Fruit fly (Drosophila melanogaster) whole organism, prepupa: Measurements from ENCODE around the gene CG13810.

Source experiments
- Blimp-1 ChIP-seq: fragments of 200-800 bp; sonication (Bioruptor generic); optimal IDR thresholded peaks from 3 replicates; lab custom pipeline; 2017; ENCODE audit warnings: missing biosample characterization, missing genetic modification characterization, mild to moderate bottlenecking, moderate library complexity, missing genetic modification reagents
- CG10631 ChIP-seq: fragments of 200-800 bp; sonication (Bioruptor generic); optimal IDR thresholded peaks from 2 replicates; lab custom pipeline; 2016; ENCODE audit warnings: missing biosample characterization, missing genetic modification characterization
- CG10669 ChIP-seq: fragments of 200-800 bp; sonication (Bioruptor generic); optimal IDR thresholded peaks from 3 replicates; lab custom pipeline; 2018; ENCODE audit warnings: missing biosample characterization, mild to moderate bottlenecking, missing genetic modification characterization, moderate library complexity
- CG11294 ChIP-seq: fragments of 200-800 bp; sonication (Bioruptor generic); IDR thresholded peaks from 2 replicates; pipeline ENCODE4 v1.3.6; 2022; ENCODE audit warnings: missing biosample characterization, missing genetic modification characterization
- CG15336 ChIP-seq: fragments of 200-800 bp; sonication (Bioruptor generic); IDR thresholded peaks from 2 replicates; pipeline ENCODE4 v1.3.6; 2022; ENCODE audit warnings: missing biosample characterization, missing genetic modification characterization
- CG1621 ChIP-seq: fragments of 200-800 bp; sonication (Bioruptor generic); optimal IDR thresholded peaks from 3 replicates; lab custom pipeline; 2018; ENCODE audit warnings: missing biosample characterization, mild to moderate bottlenecking, missing genetic modification characterization
- CG16779 ChIP-seq: fragments of 200-800 bp; sonication (Bioruptor generic); optimal IDR thresholded peaks from 3 replicates; lab custom pipeline; 2017; ENCODE audit warnings: missing biosample characterization, mild to moderate bottlenecking, missing genetic modification characterization
- CG3032 ChIP-seq: fragments of 200-800 bp; optimal IDR thresholded peaks from 2 replicates; lab custom pipeline; 2019; ENCODE audit warnings: missing biosample characterization, mild to moderate bottlenecking, missing genetic modification characterization, moderate library complexity
- CG31627 ChIP-seq: fragments of 200-800 bp; sonication (Bioruptor generic); optimal IDR thresholded peaks from 3 replicates; lab custom pipeline; 2016; ENCODE audit warnings: missing biosample characterization, missing genetic modification characterization
- CG32006 ChIP-seq: fragments of 200-800 bp; sonication (Bioruptor generic); optimal IDR thresholded peaks from 3 replicates; lab custom pipeline; 2017; ENCODE audit warnings: missing biosample characterization, mild to moderate bottlenecking, missing genetic modification characterization
- CG3919 ChIP-seq: fragments of 200-800 bp; sonication (Bioruptor generic); optimal IDR thresholded peaks from 3 replicates; lab custom pipeline; 2016; ENCODE audit warnings: missing biosample characterization, missing genetic modification characterization
- CG4318 ChIP-seq: fragments of 200-800 bp; sonication (Bioruptor generic); optimal IDR thresholded peaks from 3 replicates; lab custom pipeline; 2017; ENCODE audit warnings: missing biosample characterization, mild to moderate bottlenecking, missing genetic modification characterization
- CG6163 ChIP-seq: fragments of 200-800 bp; sonication (Bioruptor generic); IDR thresholded peaks from 3 replicates; pipeline ENCODE4 v1.3.6; 2022; ENCODE audit warnings: missing biosample characterization, missing genetic modification characterization
- CG6792 ChIP-seq: fragments of 200-800 bp; sonication (Bioruptor generic); optimal IDR thresholded peaks from 3 replicates; lab custom pipeline; 2016; ENCODE audit warnings: missing biosample characterization, missing genetic modification characterization
- CG6808 ChIP-seq: fragments of 200-800 bp; sonication (Bioruptor generic); optimal IDR thresholded peaks from 3 replicates; lab custom pipeline; 2017; ENCODE audit warnings: missing biosample characterization, missing genetic modification characterization, mild to moderate bottlenecking, moderate library complexity, missing genetic modification reagents
- CG6854 ChIP-seq: fragments of 200-800 bp; sonication (Bioruptor generic); optimal IDR thresholded peaks from 2 replicates; lab custom pipeline; 2017; ENCODE audit warnings: missing biosample characterization, mild to moderate bottlenecking, missing genetic modification characterization
- CG7368 ChIP-seq: fragments of 200-800 bp; sonication (Bioruptor generic); optimal IDR thresholded peaks from 3 replicates; lab custom pipeline; 2016; ENCODE audit warnings: missing biosample characterization, missing genetic modification characterization
- CG8119 ChIP-seq: fragments of 200-800 bp; sonication (Bioruptor generic); IDR thresholded peaks from 3 replicates; pipeline ENCODE4 v1.3.6; 2022; ENCODE audit warnings: missing biosample characterization, missing genetic modification characterization
- CG8319 ChIP-seq: fragments of 200-800 bp; sonication (Bioruptor generic); optimal IDR thresholded peaks from 3 replicates; lab custom pipeline; 2016; ENCODE audit warnings: missing biosample characterization, missing genetic modification characterization
- CG8632 ChIP-seq: fragments of 200-800 bp; sonication (Bioruptor generic); optimal IDR thresholded peaks from 3 replicates; lab custom pipeline; 2016; ENCODE audit warnings: missing biosample characterization, missing genetic modification characterization
- CG9139 ChIP-seq: fragments of 200-800 bp; sonication (Bioruptor generic); optimal IDR thresholded peaks from 3 replicates; lab custom pipeline; 2017; ENCODE audit warnings: missing biosample characterization, mild to moderate bottlenecking, missing genetic modification characterization
- Eip75B ChIP-seq: fragments of 200-800 bp; sonication (Bioruptor generic); optimal IDR thresholded peaks from 3 replicates; lab custom pipeline; 2016; ENCODE audit warnings: missing biosample characterization, missing genetic modification characterization
- Eip78C ChIP-seq: fragments of 200-800 bp; sonication (Bioruptor generic); peaks from one replicate; lab custom pipeline; 2016; ENCODE audit warnings: missing biosample characterization, missing genetic modification characterization
- Ets96B ChIP-seq: fragments of 200-800 bp; optimal IDR thresholded peaks from 2 replicates; lab custom pipeline; 2019; ENCODE audit warnings: missing biosample characterization, mild to moderate bottlenecking, missing genetic modification characterization, moderate library complexity
- Gug ChIP-seq: fragments of 200-800 bp; sonication (Bioruptor generic); IDR thresholded peaks from 2 replicates; pipeline ENCODE4 v1.3.6; 2022; ENCODE audit warnings: missing biosample characterization, missing genetic modification characterization
- Hr38 ChIP-seq: sonication (Bioruptor generic); optimal IDR thresholded peaks from 2 replicates; lab custom pipeline; 2016; ENCODE audit warnings: missing biosample characterization, missing genetic modification characterization
- Hr39 ChIP-seq: fragments of 200-800 bp; sonication (Bioruptor generic); optimal IDR thresholded peaks from 2 replicates; lab custom pipeline; 2016; ENCODE audit warnings: missing biosample characterization, missing genetic modification characterization
- Hr4 ChIP-seq: fragments of 200-800 bp; sonication (Bioruptor generic); optimal IDR thresholded peaks from 3 replicates; lab custom pipeline; 2016; ENCODE audit warnings: missing biosample characterization, missing genetic modification characterization
- Lpt ChIP-seq: fragments of 200-800 bp; sonication (Bioruptor generic); optimal IDR thresholded peaks from 3 replicates; lab custom pipeline; 2016; ENCODE audit warnings: missing biosample characterization, missing genetic modification characterization
- Met ChIP-seq: fragments of 200-800 bp; sonication (Bioruptor generic); optimal IDR thresholded peaks from 3 replicates; lab custom pipeline; 2016; ENCODE audit warnings: missing biosample characterization, missing genetic modification characterization
- OdsH ChIP-seq: fragments of 200-800 bp; sonication (Bioruptor generic); optimal IDR thresholded peaks from 3 replicates; lab custom pipeline; 2016; ENCODE audit warnings: missing biosample characterization, missing genetic modification characterization
- Smox ChIP-seq: fragments of 200-800 bp; sonication (Bioruptor generic); optimal IDR thresholded peaks from 3 replicates; lab custom pipeline; 2016; ENCODE audit warnings: missing biosample characterization, missing genetic modification characterization
- Sox102F ChIP-seq: fragments of 200-800 bp; sonication (Bioruptor generic); optimal IDR thresholded peaks from 2 replicates; lab custom pipeline; 2016; ENCODE audit warnings: missing biosample characterization, mild to moderate bottlenecking, missing genetic modification characterization
- Sox14 ChIP-seq: fragments of 200-800 bp; sonication (Bioruptor generic); optimal IDR thresholded peaks from 3 replicates; lab custom pipeline; 2016; ENCODE audit warnings: missing biosample characterization, missing genetic modification characterization
- Sox15 ChIP-seq: fragments of 200-800 bp; sonication (Bioruptor generic); optimal IDR thresholded peaks from 3 replicates; lab custom pipeline; 2016; ENCODE audit warnings: missing biosample characterization, missing genetic modification characterization
- achi ChIP-seq: fragments of 200-800 bp; sonication (Bioruptor generic); optimal IDR thresholded peaks from 3 replicates; lab custom pipeline; 2016; ENCODE audit warnings: missing biosample characterization, missing genetic modification characterization
- acj6 ChIP-seq: fragments of 200-800 bp; sonication (Bioruptor generic); optimal IDR thresholded peaks from 3 replicates; lab custom pipeline; 2016; ENCODE audit warnings: missing biosample characterization, missing genetic modification characterization
- dac ChIP-seq: fragments of 200-800 bp; sonication (Bioruptor generic); optimal IDR thresholded peaks from 2 replicates; lab custom pipeline; 2017; ENCODE audit warnings: missing biosample characterization, mild to moderate bottlenecking, missing genetic modification characterization
- dsx ChIP-seq: fragments of 200-800 bp; optimal IDR thresholded peaks from 3 replicates; lab custom pipeline; 2019; ENCODE audit warnings: missing biosample characterization, mild to moderate bottlenecking, missing genetic modification characterization, moderate library complexity; ENCODE audit not compliant: poor library complexity, severe bottlenecking
- eg ChIP-seq: fragments of 200-800 bp; sonication (Bioruptor generic); IDR thresholded peaks from 3 replicates; pipeline ENCODE4 v1.3.6; 2022; ENCODE audit warnings: missing biosample characterization, missing genetic modification characterization
- esn ChIP-seq: fragments of 200-800 bp; sonication (Bioruptor generic); optimal IDR thresholded peaks from 2 replicates; lab custom pipeline; 2016; ENCODE audit warnings: missing biosample characterization, mild to moderate bottlenecking, missing genetic modification characterization, moderate library complexity
- fd59A ChIP-seq: fragments of 200-800 bp; sonication (Bioruptor generic); optimal IDR thresholded peaks from 2 replicates; lab custom pipeline; 2017; ENCODE audit warnings: missing biosample characterization, mild to moderate bottlenecking, missing genetic modification characterization, missing genetic modification reagents
- fd85E ChIP-seq: fragments of 200-800 bp; sonication (Bioruptor generic); optimal IDR thresholded peaks from 3 replicates; lab custom pipeline; 2016; ENCODE audit warnings: missing biosample characterization, missing genetic modification characterization
- fkh ChIP-seq: fragments of 200-800 bp; sonication (Bioruptor generic); optimal IDR thresholded peaks from 3 replicates; lab custom pipeline; 2017; ENCODE audit warnings: missing biosample characterization, mild to moderate bottlenecking, missing genetic modification characterization, moderate library complexity
- lz ChIP-seq: fragments of 200-800 bp; sonication (Bioruptor generic); optimal IDR thresholded peaks from 3 replicates; lab custom pipeline; 2016; ENCODE audit warnings: missing biosample characterization, missing genetic modification characterization
- net ChIP-seq: fragments of 200-800 bp; sonication (Bioruptor generic); optimal IDR thresholded peaks from 3 replicates; lab custom pipeline; 2016; ENCODE audit warnings: missing biosample characterization, missing genetic modification characterization
- pdm3 ChIP-seq: fragments of 200-800 bp; sonication (Bioruptor generic); optimal IDR thresholded peaks from 3 replicates; lab custom pipeline; 2016; ENCODE audit warnings: missing biosample characterization, missing genetic modification characterization
- salr ChIP-seq, 2 experiments: fragments of 200-800 bp; sonication (Bioruptor generic); optimal IDR thresholded peaks; 3 replicates each; lab custom pipeline; 2016 to 2018; ENCODE audit warnings: missing biosample characterization in 2 of 2, missing genetic modification characterization in 2 of 2, mild to moderate bottlenecking in 1 of 2
- svp ChIP-seq: fragments of 200-800 bp; sonication (Bioruptor generic); peaks from one replicate; lab custom pipeline; 2016; ENCODE audit warnings: missing biosample characterization, missing genetic modification characterization
- topi ChIP-seq: fragments of 200-800 bp; sonication (Bioruptor generic); optimal IDR thresholded peaks from 3 replicates; lab custom pipeline; 2016; ENCODE audit warnings: missing biosample characterization, missing genetic modification characterization
- vri ChIP-seq: fragments of 200-800 bp; sonication (Bioruptor generic); optimal IDR thresholded peaks from 3 replicates; lab custom pipeline; 2016; ENCODE audit warnings: missing biosample characterization, mild to moderate bottlenecking, missing genetic modification characterization

Gene CG13810

DNA sequence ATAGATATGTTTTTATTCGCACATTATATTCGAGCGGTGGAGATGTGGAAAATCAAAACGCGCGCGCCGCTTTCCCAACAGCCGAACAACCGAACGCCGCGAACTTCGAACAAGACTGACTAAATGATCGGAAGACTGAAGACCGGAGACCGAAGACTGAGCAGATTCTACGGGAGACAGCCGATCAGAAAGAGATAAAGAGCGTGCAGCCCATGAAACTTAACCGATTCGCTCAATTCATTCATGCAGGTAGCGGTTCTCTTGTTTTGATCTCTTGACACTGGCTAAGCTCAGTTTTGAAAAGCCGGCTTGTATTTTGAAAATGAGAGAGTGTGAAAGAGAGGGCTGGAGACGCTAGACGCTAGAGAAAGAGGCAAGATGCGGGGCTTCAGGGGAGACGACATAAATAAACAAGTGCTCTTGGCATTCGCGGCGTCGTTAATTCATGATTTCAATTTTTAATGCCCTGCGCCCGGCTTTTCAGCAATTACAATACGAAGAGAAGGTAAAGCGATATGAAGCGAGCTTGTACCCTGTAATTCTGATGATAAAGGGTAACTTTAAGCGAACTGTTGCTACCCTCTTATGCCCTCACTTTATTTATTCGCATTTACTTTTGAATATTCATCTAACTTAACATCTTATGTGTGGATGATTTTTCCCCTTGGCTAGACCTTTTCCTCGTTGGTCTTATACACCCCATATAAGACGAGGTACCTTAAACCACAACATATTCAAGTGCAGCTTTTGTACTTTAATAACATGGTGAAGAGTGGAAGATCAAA lies 34.0 kb upstream of the CG13810 start, which contains the start of gene zormin:
TSS of gene zormin (minus strand) at position 113 of the 785 bp plus-strand sequence.
- TF ChIP-seq CG7368 (GFP tag; lab: Kevin White, UChicago) (peak; percentile 77), CG6792 (peak; percentile 72), Blimp-1 (peak; percentile 55), CG6163 (GFP tag; lab: Robert Waterston, UW) (peak; percentile 88), Smox (GFP tag; lab: Kevin White, UChicago) (peak; percentile 56), lz (GFP tag; lab: Kevin White, UChicago) (peak; percentile 77), CG3032 (tag; lab: Kevin White, UChicago) (peak; percentile 66), CG1621 (tag; lab: Kevin White, UChicago) (peak; percentile 73), dac (GFP tag; lab: Kevin White, UChicago) (no peak), fd59A (GFP tag; lab: Kevin White, UChicago) (peak; percentile 56), CG11294 (GFP tag; lab: Robert Waterston, UW) (peak; percentile 33; the same call in 1 of the 2 replicates), CG8319 (GFP tag; lab: Kevin White, UChicago) (peak; percentile 59), salr (GFP tag; optimal IDR thresholded peaks at IDR 0.05; lab: Kevin White, UChicago) (peak in 1 of 2 experiments; percentile 70), acj6 (GFP tag; lab: Kevin White, UChicago) (peak; percentile 81), eg (no peak; the same call in 1 of the 3 replicates), CG10669 (GFP tag; lab: Kevin White, UChicago) (peak; percentile 76), CG31627 (GFP tag; lab: Kevin White, UChicago) (peak; percentile 61), fd85E (peak; percentile 27), Lpt (GFP tag; lab: Kevin White, UChicago) (peak; percentile 6), Hr38 (GFP tag; lab: Kevin White, UChicago) (no peak), svp (GFP tag; lab: Kevin White, UChicago) (peak; percentile 93), CG8119 (GFP tag; lab: Robert Waterston, UW) (peak; percentile 53; the same call in 2 of the 3 replicates), Hr39 (peak; percentile 74), Sox14 (GFP tag; lab: Kevin White, UChicago) (peak; percentile 66), Ets96B (tag; lab: Kevin White, UChicago) (peak; percentile 77), CG32006 (GFP tag; lab: Kevin White, UChicago) (peak; percentile 64), Sox102F (GFP tag; lab: Kevin White, UChicago) (peak; percentile 62), Met (GFP tag; lab: Kevin White, UChicago) (peak; percentile 69), Eip75B (peak; percentile 75), CG6854 (GFP tag; lab: Kevin White, UChicago) (peak; percentile 60), dsx (peak; percentile 56), topi (GFP tag; lab: Kevin White, UChicago) (peak; percentile 82), Hr4 (GFP tag; lab: Kevin White, UChicago) (peak; percentile 63), CG15336 (GFP tag; lab: Robert Waterston, UW) (peak; percentile 46; the same call in 1 of the 2 replicates), CG10631 (GFP tag; lab: Kevin White, UChicago) (peak; percentile 73), net (GFP tag; lab: Kevin White, UChicago) (peak; percentile 63), Eip78C (GFP tag; lab: Kevin White, UChicago) (peak; percentile 96), vri (GFP tag; lab: Kevin White, UChicago) (no peak), esn (GFP tag; lab: Kevin White, UChicago) (peak; percentile 70), pdm3 (peak; percentile 77), CG4318 (GFP tag; lab: Kevin White, UChicago) (peak; percentile 24), OdsH (GFP tag; lab: Kevin White, UChicago) (peak; percentile 75), CG3919 (GFP tag; lab: Kevin White, UChicago) (peak; percentile 87), Gug (GFP tag; lab: Robert Waterston, UW) (peak; percentile 47), CG16779 (no peak), Sox15 (GFP tag; lab: Kevin White, UChicago) (peak; percentile 37), CG6808 (GFP tag; lab: Kevin White, UChicago) (peak; percentile 43), CG8632 (GFP tag; lab: Kevin White, UChicago) (peak; percentile 57), fkh (peak; percentile 25), achi (GFP tag; lab: Kevin White, UChicago) (peak; percentile 68), CG9139 (peak; percentile 8)
